Worm (Caenorhabditis elegans) whole organism, L4 larva: Measurements from ENCODE around the gene thn-2.

Experiments used
- F26F4.8 ChIP-seq: fragments of 200-800 bp; sonication (Bioruptor generic); conservative IDR thresholded peaks from 2 replicates; pipeline ENCODE4 v1.3.6; 2022; ENCODE audit warnings: missing genetic modification characterization, missing compliant biosample characterization
- F37D6.2 ChIP-seq: sonication (generic microtip); optimal IDR thresholded peaks from 2 replicates; lab custom pipeline; 2016; ENCODE audit warnings: mild to moderate bottlenecking, missing genetic modification characterization, missing compliant biosample characterization
- F44E2.7 ChIP-seq: fragments of 200-800 bp; sonication (Bioruptor generic); IDR thresholded peaks from 2 replicates; pipeline ENCODE4 v2.1.2; 2022; ENCODE audit warnings: missing genetic modification characterization, missing compliant biosample characterization
- F49E8.2 ChIP-seq: sonication (generic microtip); optimal IDR thresholded peaks from 2 replicates; lab custom pipeline; 2016; ENCODE audit warnings: missing compliant biosample characterization, mild to moderate bottlenecking, missing genetic modification characterization, borderline replicate concordance
- R02D3.7 ChIP-seq: fragments of 150-350 bp; sonication (generic microtip); optimal IDR thresholded peaks from 3 replicates; lab custom pipeline; 2014; ENCODE audit warnings: missing biosample characterization, missing genetic modification characterization
- T26A8.4 ChIP-seq: fragments of 200-800 bp; sonication (Bioruptor generic); IDR thresholded peaks from 2 replicates; pipeline ENCODE4 v1.3.6; 2022; ENCODE audit warnings: missing genetic modification characterization, missing compliant biosample characterization
- ZK337.2 ChIP-seq: fragments of 200-800 bp; sonication (Bioruptor generic); IDR thresholded peaks from 2 replicates; pipeline ENCODE4 v1.3.6; 2022; ENCODE audit warnings: missing genetic modification reagents, missing genetic modification characterization, missing compliant biosample characterization
- ZK546.5 ChIP-seq, 2 experiments: sonication (generic microtip); optimal IDR thresholded peaks; 2 replicates each; lab custom pipeline; 2017; ENCODE audit warnings: missing biosample characterization in 2 of 2, missing genetic modification characterization in 2 of 2
- aha-1 ChIP-seq: fragments of 150-350 bp; peaks from one replicate; lab custom pipeline; 2014; ENCODE audit warnings: missing biosample characterization, missing genetic modification characterization
- aly-2 ChIP-seq: sonication (generic microtip); optimal IDR thresholded peaks from 2 replicates; lab custom pipeline; 2018; ENCODE audit warnings: missing biosample characterization, missing genetic modification characterization
- ama-1 ChIP-seq: fragments of 150-350 bp; optimal IDR thresholded peaks from 2 replicates; lab custom pipeline; 2014; ENCODE audit warnings: inconsistent platforms, mixed read lengths
- arid-1 ChIP-seq: fragments of 200-800 bp; sonication (Bioruptor generic); conservative IDR thresholded peaks from 2 replicates; pipeline ENCODE4 v1.3.6; 2022; ENCODE audit warnings: missing genetic modification reagents, missing genetic modification characterization, missing compliant biosample characterization
- attf-4 ChIP-seq: sonication (generic microtip); optimal IDR thresholded peaks from 3 replicates; lab custom pipeline; 2017; ENCODE audit warnings: missing biosample characterization, missing genetic modification characterization
- ceh-28 ChIP-seq: fragments of 150-350 bp; optimal IDR thresholded peaks from 2 replicates; lab custom pipeline; 2014; ENCODE audit warnings: missing biosample characterization, missing genetic modification reagents, missing genetic modification characterization
- ceh-32 ChIP-seq: sonication (generic microtip); optimal IDR thresholded peaks from 2 replicates; lab custom pipeline; 2016; ENCODE audit warnings: mild to moderate bottlenecking, missing genetic modification characterization, missing compliant biosample characterization; ENCODE audit not compliant: poor library complexity
- ceh-44 ChIP-seq: fragments of 200-800 bp; sonication (Bioruptor generic); IDR thresholded peaks from 2 replicates; pipeline ENCODE4 v1.3.6; 2022; ENCODE audit warnings: missing genetic modification reagents, missing genetic modification characterization, missing compliant biosample characterization
- ceh-82 ChIP-seq: sonication (generic microtip); optimal IDR thresholded peaks from 2 replicates; lab custom pipeline; 2017; ENCODE audit warnings: missing biosample characterization, missing genetic modification characterization
- ces-1 ChIP-seq: fragments of 150-350 bp; sonication (generic microtip); optimal IDR thresholded peaks from 4 replicates; lab custom pipeline; 2014; ENCODE audit warnings: missing biosample characterization, missing genetic modification reagents, missing genetic modification characterization
- ctbp-1 ChIP-seq: fragments of 200-800 bp; sonication (Bioruptor generic); IDR thresholded peaks from 2 replicates; pipeline ENCODE4 v1.3.6; 2022; ENCODE audit warnings: missing genetic modification reagents, missing genetic modification characterization, missing compliant biosample characterization
- daf-12 ChIP-seq: fragments of 150-350 bp; optimal IDR thresholded peaks from 2 replicates; lab custom pipeline; 2014; ENCODE audit warnings: missing biosample characterization, missing genetic modification reagents, missing genetic modification characterization
- dmd-8 ChIP-seq: fragments of 200-800 bp; sonication (Bioruptor generic); IDR thresholded peaks from 2 replicates; pipeline ENCODE4 v1.3.6; 2022; ENCODE audit warnings: missing genetic modification characterization, missing compliant biosample characterization
- dmd-9 ChIP-seq: fragments of 200-800 bp; sonication (Bioruptor generic); IDR thresholded peaks from 2 replicates; pipeline ENCODE4 v1.3.6; 2022; ENCODE audit warnings: missing genetic modification reagents, missing genetic modification characterization, missing compliant biosample characterization
- dpl-1 ChIP-seq: fragments of 150-350 bp; optimal IDR thresholded peaks from 2 replicates; lab custom pipeline; 2014; ENCODE audit warnings: missing biosample characterization, missing genetic modification reagents, missing genetic modification characterization
- fos-1 ChIP-seq: fragments of 150-350 bp; optimal IDR thresholded peaks from 2 replicates; lab custom pipeline; 2014; ENCODE audit warnings: missing biosample characterization, missing genetic modification characterization
- gei-8 ChIP-seq: fragments of 200-800 bp; sonication (Bioruptor generic); optimal IDR thresholded peaks from 2 replicates; lab custom pipeline; 2018; ENCODE audit warnings: mild to moderate bottlenecking, missing genetic modification characterization, missing compliant biosample characterization
- jun-1 ChIP-seq: fragments of 150-350 bp; optimal IDR thresholded peaks from 2 replicates; lab custom pipeline; 2014; ENCODE audit warnings: missing biosample characterization, missing genetic modification reagents, missing genetic modification characterization
- lin-13 ChIP-seq: fragments of 150-350 bp; optimal IDR thresholded peaks from 2 replicates; lab custom pipeline; 2014; ENCODE audit warnings: missing biosample characterization, missing genetic modification reagents, missing genetic modification characterization
- lin-39 ChIP-seq: fragments of 150-350 bp; optimal IDR thresholded peaks from 2 replicates; lab custom pipeline; 2014; ENCODE audit warnings: missing biosample characterization, missing genetic modification reagents, missing genetic modification characterization
- madf-5 ChIP-seq, 2 experiments: fragments of 200-800 bp; sonication (Bioruptor generic); IDR thresholded peaks; 2 replicates each; pipeline ENCODE4 v1.3.6; 2022; ENCODE audit warnings: missing compliant biosample characterization in 2 of 2, missing genetic modification characterization in 2 of 2
- madf-9 ChIP-seq: fragments of 200-800 bp; sonication (Bioruptor generic); conservative IDR thresholded peaks from 2 replicates; pipeline ENCODE4 v1.3.6; 2022; ENCODE audit warnings: missing genetic modification reagents, missing genetic modification characterization, missing compliant biosample characterization
- mdt-29 ChIP-seq: fragments of 200-800 bp; sonication (Bioruptor generic); IDR thresholded peaks from 2 replicates; pipeline ENCODE4 v1.3.6; 2022; ENCODE audit warnings: missing genetic modification reagents, missing genetic modification characterization, missing compliant biosample characterization
- mes-2 ChIP-seq: sonication (generic microtip); optimal IDR thresholded peaks from 2 replicates; lab custom pipeline; 2016; ENCODE audit warnings: missing genotype, mild to moderate bottlenecking, missing genetic modification characterization, missing compliant biosample characterization; ENCODE audit not compliant: poor library complexity, severe bottlenecking
- nhr-10 ChIP-seq: fragments of 150-350 bp; optimal IDR thresholded peaks from 2 replicates; lab custom pipeline; 2014; ENCODE audit warnings: missing biosample characterization, missing genetic modification characterization
- nhr-102 ChIP-seq: sonication (generic microtip); optimal IDR thresholded peaks from 2 replicates; lab custom pipeline; 2016; ENCODE audit warnings: mild to moderate bottlenecking, missing genetic modification characterization, moderate library complexity, missing compliant biosample characterization
- nhr-11 ChIP-seq: fragments of 150-350 bp; optimal IDR thresholded peaks from 2 replicates; lab custom pipeline; 2014; ENCODE audit warnings: missing biosample characterization, missing genetic modification characterization
- nhr-111 ChIP-seq: fragments of 200-800 bp; sonication (Bioruptor generic); optimal IDR thresholded peaks from 2 replicates; lab custom pipeline; 2018; ENCODE audit warnings: mild to moderate bottlenecking, missing genetic modification characterization, missing compliant biosample characterization
- nhr-237 ChIP-seq: sonication (generic microtip); optimal IDR thresholded peaks from 2 replicates; lab custom pipeline; 2017; ENCODE audit warnings: missing biosample characterization, missing genetic modification characterization
- nhr-25 ChIP-seq: sonication (generic microtip); optimal IDR thresholded peaks from 2 replicates; lab custom pipeline; 2017; ENCODE audit warnings: missing genetic modification characterization, mild to moderate bottlenecking, missing compliant biosample characterization, antibody characterized with exemption, moderate library complexity, borderline replicate concordance; ENCODE audit not compliant: insufficient read depth
- nhr-28 ChIP-seq: fragments of 150-350 bp; optimal IDR thresholded peaks from 2 replicates; lab custom pipeline; 2014; ENCODE audit warnings: missing biosample characterization, missing genetic modification characterization
- nhr-41 ChIP-seq: fragments of 200-800 bp; sonication (Bioruptor generic); IDR thresholded peaks from 2 replicates; pipeline ENCODE4 v1.3.6; 2022; ENCODE audit warnings: missing genetic modification reagents, missing genetic modification characterization, missing compliant biosample characterization
- nhr-42 ChIP-seq: fragments of 200-800 bp; sonication (Bioruptor generic); IDR thresholded peaks from 2 replicates; pipeline ENCODE4 v1.3.6; 2022; ENCODE audit warnings: missing genetic modification characterization, missing compliant biosample characterization
- nhr-77 ChIP-seq: fragments of 150-350 bp; optimal IDR thresholded peaks from 2 replicates; lab custom pipeline; 2014; ENCODE audit warnings: missing biosample characterization, missing genetic modification characterization
- pha-4 ChIP-seq, 2 experiments: fragments of 150-350 bp in 1 of 2; fragments of 200-800 bp in 1 of 2; sonication (Bioruptor generic) in 1 of 2; IDR thresholded peaks in 1 of 2; optimal IDR thresholded peaks in 1 of 2; 2 replicates each; pipeline versions ENCODE4 v1.3.6 to Lab custom; 2014 to 2022; ENCODE audit warnings: missing genetic modification characterization in 2 of 2, missing genetic modification reagents in 2 of 2, missing biosample characterization in 1 of 2, missing compliant biosample characterization in 1 of 2
- php-3 ChIP-seq: fragments of 200-800 bp; sonication (Bioruptor generic); IDR thresholded peaks from 2 replicates; pipeline ENCODE4 v1.3.6; 2022; ENCODE audit warnings: missing genetic modification reagents, missing genetic modification characterization, missing compliant biosample characterization
- pqm-1 ChIP-seq: sonication (generic microtip); optimal IDR thresholded peaks from 2 replicates; lab custom pipeline; 2017; ENCODE audit warnings: missing biosample characterization, missing genetic modification characterization
- saeg-2 ChIP-seq: fragments of 200-800 bp; sonication (Bioruptor generic); IDR thresholded peaks from 2 replicates; pipeline ENCODE4 v1.3.6; 2022; ENCODE audit warnings: missing genetic modification reagents, missing genetic modification characterization, missing compliant biosample characterization
- set-16 ChIP-seq: fragments of 200-800 bp; sonication (Bioruptor generic); IDR thresholded peaks from 2 replicates; pipeline ENCODE4 v1.3.6; 2022; ENCODE audit warnings: missing genetic modification reagents, missing genetic modification characterization, missing compliant biosample characterization
- snpc-1.2 ChIP-seq: fragments of 200-800 bp; sonication (Bioruptor generic); IDR thresholded peaks from 2 replicates; pipeline ENCODE4 v1.3.6; 2022; ENCODE audit warnings: missing genetic modification reagents, missing genetic modification characterization, missing compliant biosample characterization
- tag-97 ChIP-seq: fragments of 200-800 bp; sonication (Bioruptor generic); IDR thresholded peaks from 2 replicates; pipeline ENCODE4 v1.3.6; 2022; ENCODE audit warnings: missing genetic modification characterization, missing compliant biosample characterization
- vab-7 ChIP-seq: fragments of 200-800 bp; sonication (Bioruptor generic); IDR thresholded peaks from 2 replicates; pipeline ENCODE4 v1.3.6; 2022; ENCODE audit warnings: missing genetic modification reagents, missing genetic modification characterization, missing compliant biosample characterization
- zfp-2 ChIP-seq: sonication (generic microtip); optimal IDR thresholded peaks from 2 replicates; lab custom pipeline; 2016; ENCODE audit warnings: mild to moderate bottlenecking, missing genetic modification characterization, missing compliant biosample characterization
- zip-2 ChIP-seq: fragments of 150-350 bp; optimal IDR thresholded peaks from 2 replicates; lab custom pipeline; 2014; ENCODE audit warnings: missing biosample characterization, missing genetic modification characterization
- ztf-7 ChIP-seq: fragments of 150-350 bp; optimal IDR thresholded peaks from 2 replicates; lab custom pipeline; 2014; ENCODE audit warnings: missing biosample characterization, missing genetic modification characterization

Gene thn-2

ce11 chrIV:12399983-12400382 is 17.0 kb downstream of the thn-2 start:
- no peak for TF ChIP-seq F44E2.7 (GFP tag; lab: Robert Waterston, UW)
- TF ChIP-seq tag-97 (GFP tag; lab: Robert Waterston, UW): no peak
- no peak for TF ChIP-seq ZK546.5 (tag; optimal IDR thresholded peaks at IDR 0.05; lab: Kevin White, UChicago)
- no peak for TF ChIP-seq ctbp-1 (GFP tag; lab: Robert Waterston, UW)
- no peak for TF ChIP-seq lin-13
- TF ChIP-seq vab-7 (GFP tag; lab: Robert Waterston, UW): no peak
- TF ChIP-seq ceh-28 (tag; lab: Kevin White, UChicago): no peak
- TF ChIP-seq jun-1 (tag; lab: Kevin White, UChicago): no peak
- TF ChIP-seq lin-39 (tag; lab: Kevin White, UChicago): no peak
- no peak for TF ChIP-seq saeg-2 (GFP tag; lab: Robert Waterston, UW)
- TF ChIP-seq pha-4 (GFP tag; IDR thresholded peaks at IDR 0.05; lab: Robert Waterston, UW): 0 out of 2 replicates have a peak, but pooled peaks have one; percentile 14
- no peak for TF ChIP-seq pha-4 (tag; optimal IDR thresholded peaks at IDR 0.05; lab: Kevin White, UChicago)
- TF ChIP-seq nhr-77 (tag; lab: Kevin White, UChicago): no peak
- TF ChIP-seq nhr-11: no peak
- TF ChIP-seq attf-4 (tag; lab: Kevin White, UChicago): no peak
- no peak for TF ChIP-seq arid-1
- no peak for TF ChIP-seq nhr-42 (GFP tag; lab: Robert Waterston, UW)
- no peak for TF ChIP-seq daf-12 (tag; lab: Kevin White, UChicago)
- TF ChIP-seq zfp-2: no peak
- peak; percentile 65 for TF ChIP-seq php-3
- peak; percentile 11 for TF ChIP-seq nhr-28 (tag; lab: Kevin White, UChicago)
- TF ChIP-seq dmd-9 (GFP tag; lab: Robert Waterston, UW): no peak
- no peak for TF ChIP-seq mdt-29
- TF ChIP-seq mes-2 (tag; lab: Kevin White, UChicago): no peak
- no peak for TF ChIP-seq R02D3.7 (tag; lab: Kevin White, UChicago)
- no peak for TF ChIP-seq dmd-8
- no peak for TF ChIP-seq ceh-32 (tag; lab: Kevin White, UChicago)
- TF ChIP-seq ztf-7 (tag; lab: Kevin White, UChicago): peak; percentile 50
- TF ChIP-seq ama-1 (lab: Kevin White, UChicago): no peak
- peak; percentile 93 for TF ChIP-seq nhr-41 (GFP tag; lab: Robert Waterston, UW)
- TF ChIP-seq nhr-237: no peak
- no peak for TF ChIP-seq aly-2 (tag; lab: Kevin White, UChicago)
- TF ChIP-seq aha-1 (tag; lab: Kevin White, UChicago): no peak
- TF ChIP-seq snpc-1.2 (GFP tag; lab: Robert Waterston, UW): no peak
- TF ChIP-seq nhr-25: no peak
- TF ChIP-seq F37D6.2 (tag; lab: Kevin White, UChicago): no peak
- no peak for TF ChIP-seq nhr-111 (GFP tag; lab: Kevin White, UChicago)
- TF ChIP-seq ceh-82 (tag; lab: Kevin White, UChicago): no peak
- no peak for TF ChIP-seq madf-9 (GFP tag; lab: Robert Waterston, UW)
- TF ChIP-seq set-16 (GFP tag; lab: Robert Waterston, UW): no peak
- TF ChIP-seq dpl-1 (GFP tag; lab: Kevin White, UChicago): no peak
- no peak for TF ChIP-seq zip-2 (tag; lab: Kevin White, UChicago)
- peak; percentile 80 for TF ChIP-seq pqm-1 (tag; lab: Kevin White, UChicago)
- no peak for TF ChIP-seq nhr-102 (tag; lab: Kevin White, UChicago)
- no peak for TF ChIP-seq ceh-44 (GFP tag; lab: Robert Waterston, UW)
- TF ChIP-seq F49E8.2 (tag; lab: Kevin White, UChicago): no peak
- TF ChIP-seq nhr-10: no peak
- no peak for TF ChIP-seq T26A8.4 (GFP tag; lab: Robert Waterston, UW)
- no peak for TF ChIP-seq F26F4.8 (GFP tag; lab: Robert Waterston, UW)
- TF ChIP-seq ces-1 (GFP tag; lab: Kevin White, UChicago): no peak
- TF ChIP-seq gei-8 (GFP tag; lab: Kevin White, UChicago): no peak
- TF ChIP-seq fos-1 (tag; lab: Kevin White, UChicago): no peak
- no peak for TF ChIP-seq ZK337.2 (GFP tag; lab: Robert Waterston, UW)
- no peak for TF ChIP-seq madf-5 (GFP tag; IDR thresholded peaks at IDR 0.05; lab: Robert Waterston, UW)
